Fruit fly (Drosophila melanogaster): Measurements from ENCODE around the gene CG11353.

Gene CG11353

dm6 chr3L:4532841-4533619 lies at the start of gene CG11353:
Gene CG11353, plus strand, starts transcription at chr3L:4533170.
- no peak for TF ChIP-seq CG11902 (GFP tag; optimal IDR thresholded peaks at IDR 0.05)
- TF ChIP-seq Hr39 (GFP tag; optimal IDR thresholded peaks at IDR 0.05): no peak
- no peak for TF ChIP-seq CG11762 (GFP tag; optimal IDR thresholded peaks at IDR 0.05; ENCODE audit: insufficient read depth)
- TF ChIP-seq net (GFP tag; optimal IDR thresholded peaks at IDR 0.05): no peak
- no peak for TF ChIP-seq CG8319 (GFP tag; optimal IDR thresholded peaks at IDR 0.05)
- no peak for TF ChIP-seq fd85E (GFP tag; optimal IDR thresholded peaks at IDR 0.05)
- TF ChIP-seq Sox14 (GFP tag; optimal IDR thresholded peaks at IDR 0.05): no peak
- TF ChIP-seq CG11294 (GFP tag; IDR thresholded peaks at IDR 0.05): no peak
- no peak for TF ChIP-seq CG9139 (GFP tag; optimal IDR thresholded peaks at IDR 0.05)
- TF ChIP-seq CG8119 (GFP tag; IDR thresholded peaks at IDR 0.05): no peak
- TF ChIP-seq Lpt (GFP tag; optimal IDR thresholded peaks at IDR 0.05): no peak
- no peak for TF ChIP-seq Hr4 (GFP tag; optimal IDR thresholded peaks at IDR 0.05)
- TF ChIP-seq CG16779 (tag; optimal IDR thresholded peaks at IDR 0.05): no peak
- no peak for TF ChIP-seq eg (GFP tag; IDR thresholded peaks at IDR 0.05)
- TF ChIP-seq pdm3 (GFP tag; optimal IDR thresholded peaks at IDR 0.05): no peak
- no peak for TF ChIP-seq CG7368 (GFP tag; optimal IDR thresholded peaks at IDR 0.05)
- TF ChIP-seq CG1621 (tag; optimal IDR thresholded peaks at IDR 0.05): peak; percentile 44
- TF ChIP-seq esn (GFP tag; optimal IDR thresholded peaks at IDR 0.05): no peak
- no peak for TF ChIP-seq Smox (GFP tag; optimal IDR thresholded peaks at IDR 0.05)
- TF ChIP-seq CG10669 (GFP tag; optimal IDR thresholded peaks at IDR 0.05): no peak
- TF ChIP-seq CG3919 (GFP tag; optimal IDR thresholded peaks at IDR 0.05): no peak
- no peak for TF ChIP-seq CG8632 (GFP tag; optimal IDR thresholded peaks at IDR 0.05)
- TF ChIP-seq OdsH (GFP tag; optimal IDR thresholded peaks at IDR 0.05): no peak
- no peak for TF ChIP-seq cyc (GFP tag; optimal IDR thresholded peaks at IDR 0.05)
- TF ChIP-seq fd59A (GFP tag; optimal IDR thresholded peaks at IDR 0.05): no peak
- peak; percentile 85 for TF ChIP-seq Blimp-1 (GFP tag; optimal IDR thresholded peaks at IDR 0.05)
- peak; percentile 9 for TF ChIP-seq CG34406 (GFP tag; optimal IDR thresholded peaks at IDR 0.05)
- no peak for TF ChIP-seq CG6792 (GFP tag; optimal IDR thresholded peaks at IDR 0.05)
- TF ChIP-seq salr (GFP tag; optimal IDR thresholded peaks at IDR 0.05): no peak
- no peak for TF ChIP-seq dac (GFP tag; optimal IDR thresholded peaks at IDR 0.05)
- TF ChIP-seq CG4318 (GFP tag; optimal IDR thresholded peaks at IDR 0.05): no peak
- TF ChIP-seq Eip78C (GFP tag): peak; percentile 41
- no peak for TF ChIP-seq Ets21C (GFP tag; optimal IDR thresholded peaks at IDR 0.05)
- TF ChIP-seq Hr38 (GFP tag; optimal IDR thresholded peaks at IDR 0.05): no peak
- TF ChIP-seq svp (GFP tag): peak; percentile 28
- no peak for TF ChIP-seq Met (GFP tag; optimal IDR thresholded peaks at IDR 0.05)
- no peak for TF ChIP-seq CG32006 (GFP tag; optimal IDR thresholded peaks at IDR 0.05)
- no peak for TF ChIP-seq Eip75B (GFP tag; optimal IDR thresholded peaks at IDR 0.05)
- 0 out of 3 replicates have a peak, but pooled peaks have one; percentile 20 for TF ChIP-seq CG6163 (GFP tag; IDR thresholded peaks at IDR 0.05)
- no peak for TF ChIP-seq CG3032 (tag; optimal IDR thresholded peaks at IDR 0.05)
- TF ChIP-seq Gug (GFP tag; IDR thresholded peaks at IDR 0.05): no peak
- TF ChIP-seq fkh (GFP tag; optimal IDR thresholded peaks at IDR 0.05): peak; percentile 41
- no peak for TF ChIP-seq topi (GFP tag; optimal IDR thresholded peaks at IDR 0.05)
- no peak for TF ChIP-seq Ets96B (tag; optimal IDR thresholded peaks at IDR 0.05)
